Worm (Caenorhabditis elegans) whole organism, L1 larva: ENCODE results near the gene T28A11.2.

ENCODE experiments used
- Y116A8C.19 ChIP-seq: sonication (generic microtip); optimal IDR thresholded peaks from 2 replicates; lab custom pipeline; 2016; ENCODE audit warnings: missing compliant biosample characterization, missing genetic modification characterization, borderline replicate concordance
- ama-1 ChIP-seq: fragments of 150-350 bp; optimal IDR thresholded peaks from 2 replicates; lab custom pipeline; 2014
- ceh-82 ChIP-seq, 3 experiments: fragments of 150-350 bp in 1 of 3; sonication (generic microtip) in 2 of 3; optimal IDR thresholded peaks; 2 replicates each; lab custom pipeline; 2014 to 2017; ENCODE audit warnings: missing biosample characterization in 3 of 3, missing genetic modification characterization in 3 of 3
- lin-39 ChIP-seq: fragments of 150-350 bp; optimal IDR thresholded peaks from 2 replicates; lab custom pipeline; 2014; ENCODE audit warnings: missing biosample characterization, missing genetic modification reagents, missing genetic modification characterization
- nhr-77 ChIP-seq: fragments of 150-350 bp; optimal IDR thresholded peaks from 2 replicates; lab custom pipeline; 2014; ENCODE audit warnings: missing biosample characterization, missing genetic modification characterization
- nhr-84 ChIP-seq: sonication (generic microtip); optimal IDR thresholded peaks from 2 replicates; lab custom pipeline; 2017; ENCODE audit warnings: missing biosample characterization, missing genetic modification characterization
- pqm-1 ChIP-seq: sonication (generic microtip); optimal IDR thresholded peaks from 3 replicates; lab custom pipeline; 2017; ENCODE audit warnings: missing biosample characterization, missing genetic modification characterization
- skn-1 ChIP-seq: fragments of 150-350 bp; optimal IDR thresholded peaks from 2 replicates; lab custom pipeline; 2014; ENCODE audit warnings: missing biosample characterization, missing genetic modification characterization
- unc-62 ChIP-seq: fragments of 150-350 bp; optimal IDR thresholded peaks from 2 replicates; lab custom pipeline; 2014; ENCODE audit warnings: missing biosample characterization, missing genetic modification reagents, missing genetic modification characterization
- ztf-4 ChIP-seq: fragments of 150-350 bp; optimal IDR thresholded peaks from 2 replicates; lab custom pipeline; 2014; ENCODE audit warnings: missing biosample characterization, missing genetic modification characterization

ce11 chrV:3266189-3266588 lies 14.0 kb upstream of the T28A11.2 start, which contains the start of gene T28A11.17:
- TF ChIP-seq ztf-4 (tag; lab: Kevin White, UChicago) (no peak), unc-62 (GFP tag; lab: Kevin White, UChicago) (no peak), Y116A8C.19 (tag; lab: Kevin White, UChicago) (no peak), pqm-1 (tag; lab: Kevin White, UChicago) (no peak), ceh-82 (tag; optimal IDR thresholded peaks at IDR 0.05; lab: Kevin White, UChicago) (no peak), nhr-77 (tag; lab: Kevin White, UChicago) (no peak), nhr-84 (no peak), ama-1 (no peak), lin-39 (no peak), skn-1 (tag; lab: Kevin White, UChicago) (no peak)
